Fruit fly (Drosophila melanogaster) whole organism, pupa: ENCODE measurements around the gene Atac3.

ENCODE experiments used
- CG10348 ChIP-seq: fragments of 200-800 bp; sonication (Bioruptor generic); IDR thresholded peaks from 2 replicates; pipeline ENCODE4 v1.3.6; 2022; ENCODE audit warnings: missing biosample characterization, missing genetic modification characterization
- CG12605 ChIP-seq: fragments of 200-800 bp; sonication (Bioruptor generic); IDR thresholded peaks from 2 replicates; pipeline ENCODE4 v1.3.6; 2022; ENCODE audit warnings: missing biosample characterization, missing genetic modification characterization
- CG13204 ChIP-seq: fragments of 200-800 bp; sonication (Bioruptor generic); optimal IDR thresholded peaks from 2 replicates; lab custom pipeline; 2018; ENCODE audit warnings: missing biosample characterization, mild to moderate bottlenecking, missing genetic modification characterization, moderate library complexity
- CG14655 ChIP-seq: fragments of 200-800 bp; sonication (Bioruptor generic); optimal IDR thresholded peaks from 3 replicates; lab custom pipeline; 2017; ENCODE audit warnings: mild to moderate bottlenecking, missing biosample characterization, missing genetic modification reagents, missing genetic modification characterization
- CG15710 ChIP-seq: fragments of 200-800 bp; sonication (Bioruptor generic); optimal IDR thresholded peaks from 2 replicates; lab custom pipeline; 2018; ENCODE audit warnings: missing biosample characterization, mild to moderate bottlenecking, missing genetic modification characterization, moderate library complexity
- CG17806 ChIP-seq: fragments of 200-800 bp; sonication (Bioruptor generic); optimal IDR thresholded peaks from 2 replicates; lab custom pipeline; 2018; ENCODE audit warnings: missing biosample characterization, mild to moderate bottlenecking, missing genetic modification characterization, moderate library complexity
- CG32121 ChIP-seq: fragments of 200-800 bp; sonication (Bioruptor generic); IDR thresholded peaks from 2 replicates; pipeline ENCODE4 v1.3.6; 2022; ENCODE audit warnings: missing biosample characterization, missing genetic modification characterization
- CG34367 ChIP-seq: fragments of 200-800 bp; sonication (Bioruptor generic); optimal IDR thresholded peaks from 2 replicates; lab custom pipeline; 2018; ENCODE audit warnings: missing biosample characterization, mild to moderate bottlenecking, missing genetic modification characterization
- CG4496 ChIP-seq: fragments of 200-800 bp; sonication (Bioruptor generic); IDR thresholded peaks from 3 replicates; pipeline ENCODE4 v1.3.6; 2022; ENCODE audit warnings: missing biosample characterization, missing genetic modification characterization
- CG8159 ChIP-seq: fragments of 200-800 bp; sonication (Bioruptor generic); optimal IDR thresholded peaks from 3 replicates; lab custom pipeline; 2018; ENCODE audit warnings: missing biosample characterization, mild to moderate bottlenecking, missing genetic modification characterization, moderate library complexity
- CG8301 ChIP-seq: fragments of 200-800 bp; sonication (Bioruptor generic); optimal IDR thresholded peaks from 2 replicates; lab custom pipeline; 2018; ENCODE audit warnings: missing biosample characterization, mild to moderate bottlenecking, missing genetic modification characterization
- CG9948 ChIP-seq: fragments of 200-800 bp; sonication (Bioruptor generic); optimal IDR thresholded peaks from 2 replicates; lab custom pipeline; 2018; ENCODE audit warnings: missing biosample characterization, mild to moderate bottlenecking, missing genetic modification characterization, moderate library complexity
- D1 ChIP-seq: fragments of 200-800 bp; sonication (Bioruptor generic); optimal IDR thresholded peaks from 2 replicates; lab custom pipeline; 2018; ENCODE audit warnings: missing biosample characterization, mild to moderate bottlenecking, missing genetic modification characterization, moderate library complexity
- EcR ChIP-seq: fragments of 200-800 bp; sonication (Bioruptor generic); optimal IDR thresholded peaks from 3 replicates; lab custom pipeline; 2019; ENCODE audit warnings: missing biosample characterization, missing genetic modification characterization, mild to moderate bottlenecking, moderate library complexity, missing genetic modification reagents
- Ets98B ChIP-seq: fragments of 200-800 bp; sonication (Bioruptor generic); IDR thresholded peaks from 2 replicates; pipeline ENCODE4 v1.3.6; 2022; ENCODE audit warnings: missing biosample characterization, missing genetic modification characterization
- Pif1A ChIP-seq: fragments of 200-800 bp; sonication (Bioruptor generic); optimal IDR thresholded peaks from 3 replicates; lab custom pipeline; 2016; ENCODE audit warnings: missing biosample characterization, missing genetic modification characterization
- Pif1B ChIP-seq: fragments of 200-800 bp; sonication (Bioruptor generic); optimal IDR thresholded peaks from 3 replicates; lab custom pipeline; 2016; ENCODE audit warnings: missing biosample characterization, missing genetic modification characterization
- Snoo ChIP-seq: fragments of 200-800 bp; sonication (Bioruptor generic); optimal IDR thresholded peaks from 3 replicates; lab custom pipeline; 2017; ENCODE audit warnings: missing biosample characterization, mild to moderate bottlenecking, missing genetic modification characterization, inconsistent platforms
- fd96Ca ChIP-seq: fragments of 200-800 bp; sonication (Bioruptor generic); IDR thresholded peaks from 3 replicates; pipeline ENCODE4 v1.3.6; 2022; ENCODE audit warnings: missing biosample characterization, missing genetic modification characterization
- gl ChIP-seq: fragments of 200-800 bp; sonication (Bioruptor generic); optimal IDR thresholded peaks from 2 replicates; lab custom pipeline; 2018; ENCODE audit warnings: missing biosample characterization, mild to moderate bottlenecking, missing genetic modification characterization
- rn ChIP-seq: fragments of 200-800 bp; sonication (Bioruptor generic); IDR thresholded peaks from 2 replicates; pipeline ENCODE4 v1.3.6; 2022; ENCODE audit warnings: missing biosample characterization, missing genetic modification characterization

The Atac3 gene

dm6 chr3L:282276-282675, 45.5 kb downstream of the Atac3 start:
- TF ChIP-seq CG9948 (tag; lab: Kevin White, UChicago) (no peak), CG17806 (no peak), fd96Ca (GFP tag; lab: Robert Waterston, UW) (no peak), Pif1B (no peak), CG4496 (peak; percentile 57; the same call in 2 of the 3 replicates), Ets98B (GFP tag; lab: Robert Waterston, UW) (peak; percentile 18; the same call in 1 of the 2 replicates), CG12605 (GFP tag; lab: Robert Waterston, UW) (peak; percentile 45; the same call in 1 of the 2 replicates), Pif1A (GFP tag; lab: Kevin White, UChicago) (no peak), D1 (tag; lab: Kevin White, UChicago) (no peak), CG34367 (tag; lab: Kevin White, UChicago) (no peak), CG8159 (tag; lab: Kevin White, UChicago) (no peak), CG13204 (GFP tag; lab: Kevin White, UChicago) (peak; percentile 87), CG14655 (GFP tag; lab: Kevin White, UChicago) (no peak), gl (tag; lab: Kevin White, UChicago) (no peak), CG32121 (GFP tag; lab: Robert Waterston, UW) (no peak), CG8301 (tag; lab: Kevin White, UChicago) (no peak), EcR (GFP tag; lab: Kevin White, UChicago) (peak; percentile 58), CG15710 (tag; lab: Kevin White, UChicago) (no peak), CG10348 (no peak), rn (GFP tag; lab: Robert Waterston, UW) (no peak), Snoo (no peak)

- TF ChIP-seq rn (GFP tag; lab: Robert Waterston, UW) (no peak), CG8301 (tag; lab: Kevin White, UChicago) (no peak), CG9948 (tag; lab: Kevin White, UChicago) (no peak)
- TF ChIP-seq, all 21 proteins: peak for 0
These were observed 50.9 kb downstream of the Atac3 start, which contains the start of gene RhoGEF3 for dm6 chr3L:276736-277487. TSS of gene RhoGEF3 (plus strand) at chr3L:277437.
